Fruit fly (Drosophila melanogaster): Measurements from ENCODE around the gene CG7886.

- TF ChIP-seq CG6854 (GFP tag; optimal IDR thresholded peaks at IDR 0.05) = no peak
- no peak for TF ChIP-seq CG7368 (GFP tag; optimal IDR thresholded peaks at IDR 0.05)
- peak; percentile 28 for TF ChIP-seq fd59A (GFP tag; optimal IDR thresholded peaks at IDR 0.05)
- peak; percentile 0 for TF ChIP-seq CG9139 (GFP tag; optimal IDR thresholded peaks at IDR 0.05)
- no peak for TF ChIP-seq Lpt (GFP tag; optimal IDR thresholded peaks at IDR 0.05)
- no peak for TF ChIP-seq Gug (GFP tag; IDR thresholded peaks at IDR 0.05)
- TF ChIP-seq CG10631 (GFP tag; optimal IDR thresholded peaks at IDR 0.05) = peak; percentile 43
- peak; percentile 4 for TF ChIP-seq CG3919 (GFP tag; optimal IDR thresholded peaks at IDR 0.05)
- no peak for TF ChIP-seq CG11762 (GFP tag; optimal IDR thresholded peaks at IDR 0.05; ENCODE audit: insufficient read depth)
Observed at dm6 chr3R:14691019-14691777, 48.8 kb upstream of the CG7886 start.

Data from whole organism, prepupa.